Fruit fly (Drosophila melanogaster) whole organism, wandering third instar larva: ENCODE data around the gene CG12498.

Experiments
- Abd-B ChIP-seq: fragments of >200 bp; optimal IDR thresholded peaks from 2 replicates; lab custom pipeline; 2017; ENCODE audit warnings: missing biosample characterization, missing genetic modification characterization
- CG32264 ChIP-seq: fragments of 200-800 bp; sonication (Bioruptor generic); optimal IDR thresholded peaks from 2 replicates; lab custom pipeline; 2016; ENCODE audit warnings: missing biosample characterization, missing genetic modification characterization
- CG9705 ChIP-seq: fragments of 200-800 bp; sonication (Bioruptor generic); optimal IDR thresholded peaks from 2 replicates; lab custom pipeline; 2018; ENCODE audit warnings: missing biosample characterization, mild to moderate bottlenecking, missing genetic modification characterization
- CrebA ChIP-seq: fragments of 200-800 bp; sonication (Bioruptor generic); optimal IDR thresholded peaks from 2 replicates; lab custom pipeline; 2016; ENCODE audit warnings: missing biosample characterization, mild to moderate bottlenecking, missing genetic modification characterization, borderline replicate concordance
- Dfd ChIP-seq: fragments of >200 bp; optimal IDR thresholded peaks from 2 replicates; lab custom pipeline; 2017; ENCODE audit warnings: missing biosample characterization, missing genetic modification characterization
- Dif ChIP-seq: fragments of 200-275, 200-300 bp; sonication (Bioruptor generic); optimal IDR thresholded peaks from 2 replicates; lab custom pipeline; 2018; ENCODE audit warnings: missing biosample characterization, missing genetic modification characterization; ENCODE audit not compliant: partially characterized antibody
- GATAd ChIP-seq: sonication (Bioruptor generic); optimal IDR thresholded peaks from 2 replicates; lab custom pipeline; 2016; ENCODE audit warnings: missing biosample characterization, missing genetic modification characterization
- HLH106 ChIP-seq: fragments of 200-800 bp; optimal IDR thresholded peaks from 3 replicates; lab custom pipeline; 2019; ENCODE audit warnings: missing biosample characterization, mild to moderate bottlenecking, missing genetic modification characterization, moderate library complexity
- Hnf4 ChIP-seq: fragments of 200-800 bp; sonication (Bioruptor generic); optimal IDR thresholded peaks from 2 replicates; lab custom pipeline; 2016; ENCODE audit warnings: missing biosample characterization, mild to moderate bottlenecking, missing genetic modification characterization
- Hr78 ChIP-seq: fragments of >200 bp; optimal IDR thresholded peaks from 2 replicates; lab custom pipeline; 2017; ENCODE audit warnings: missing biosample characterization, missing genetic modification characterization
- Hr83 ChIP-seq: fragments of 200-300 bp; sonication (Bioruptor generic); optimal IDR thresholded peaks from 2 replicates; lab custom pipeline; 2016; ENCODE audit warnings: missing biosample characterization, mild to moderate bottlenecking, missing genetic modification characterization, moderate library complexity; ENCODE audit not compliant: poor library complexity, severe bottlenecking
- Jra ChIP-seq: sonication (Bioruptor generic); optimal IDR thresholded peaks from 2 replicates; lab custom pipeline; 2016; ENCODE audit warnings: missing biosample characterization, missing genetic modification characterization
- Mio ChIP-seq: sonication (Bioruptor generic); optimal IDR thresholded peaks from 2 replicates; lab custom pipeline; 2016; ENCODE audit warnings: missing biosample characterization, missing genetic modification characterization
- Myc ChIP-seq: fragments of >200 bp; optimal IDR thresholded peaks from 2 replicates; lab custom pipeline; 2017
- N ChIP-seq: fragments of >200 bp; optimal IDR thresholded peaks from 2 replicates; lab custom pipeline; 2018; ENCODE audit warnings: missing biosample characterization, missing external identifiers, missing genetic modification characterization
- OdsH ChIP-seq: fragments of 200-800 bp; sonication (Bioruptor generic); optimal IDR thresholded peaks from 2 replicates; lab custom pipeline; 2016; ENCODE audit warnings: missing biosample characterization, mild to moderate bottlenecking, missing genetic modification characterization
- Rel ChIP-seq, 2 experiments: fragments of 200-800 bp; sonication (Bioruptor generic) in 1 of 2; optimal IDR thresholded peaks; 2 replicates in 1 of 2; 3 replicates in 1 of 2; lab custom pipeline; 2016 to 2019; ENCODE audit warnings: mild to moderate bottlenecking in 2 of 2, missing biosample characterization in 2 of 2, missing genetic modification characterization in 2 of 2, moderate library complexity in 1 of 2
- Sp1 ChIP-seq: fragments of 200-800 bp; sonication (Bioruptor generic); optimal IDR thresholded peaks from 3 replicates; lab custom pipeline; 2019; ENCODE audit warnings: missing biosample characterization, mild to moderate bottlenecking, missing genetic modification characterization, moderate library complexity
- Vsx2 ChIP-seq: fragments of 200-300, 225-300 bp; sonication (Bioruptor generic); optimal IDR thresholded peaks from 2 replicates; lab custom pipeline; 2018; ENCODE audit warnings: missing biosample characterization, missing genetic modification characterization; ENCODE audit not compliant: partially characterized antibody
- br ChIP-seq: fragments of 200-800 bp; sonication (Bioruptor generic); optimal IDR thresholded peaks from 2 replicates; lab custom pipeline; 2016; ENCODE audit warnings: missing biosample characterization, missing genetic modification characterization
- brk ChIP-seq: fragments of 200-800 bp; sonication (Bioruptor generic); optimal IDR thresholded peaks from 2 replicates; lab custom pipeline; 2016; ENCODE audit warnings: missing biosample characterization, mild to moderate bottlenecking, missing genetic modification characterization
- dl ChIP-seq, 2 experiments: fragments of 175-275, 200-275 bp in 1 of 2; fragments of 200-275 bp in 1 of 2; sonication (Bioruptor generic); optimal IDR thresholded peaks; lab custom pipeline; 2018; ENCODE audit warnings: mild to moderate bottlenecking in 2 of 2, missing biosample characterization in 2 of 2, missing genetic modification characterization in 2 of 2, moderate library complexity in 2 of 2; ENCODE audit not compliant: partially characterized antibody in 2 of 2, insufficient read depth in 1 of 2
- dmrt93B ChIP-seq: fragments of 200-800 bp; sonication (Bioruptor generic); optimal IDR thresholded peaks from 2 replicates; lab custom pipeline; 2018; ENCODE audit warnings: missing biosample characterization, mild to moderate bottlenecking, missing genetic modification characterization
- dsf ChIP-seq: sonication (Bioruptor generic); optimal IDR thresholded peaks from 2 replicates; lab custom pipeline; 2016; ENCODE audit warnings: missing biosample characterization, missing genetic modification characterization, borderline replicate concordance
- ey ChIP-seq: fragments of 200-800 bp; sonication (Bioruptor generic); optimal IDR thresholded peaks from 2 replicates; lab custom pipeline; 2016; ENCODE audit warnings: missing biosample characterization, missing genetic modification characterization
- foxo ChIP-seq, 2 experiments: fragments of 200-800 bp; sonication (Bioruptor generic); optimal IDR thresholded peaks; 2 replicates in 1 of 2; 3 replicates in 1 of 2; lab custom pipeline; 2016 to 2017; ENCODE audit warnings: missing biosample characterization in 2 of 2, missing genetic modification characterization in 2 of 2
- fru ChIP-seq: fragments of 200-800 bp; sonication (Bioruptor generic); optimal IDR thresholded peaks from 3 replicates; lab custom pipeline; 2016; ENCODE audit warnings: missing biosample characterization, mild to moderate bottlenecking, missing genetic modification characterization
- h ChIP-seq: fragments of 200-800 bp; sonication (Bioruptor generic); optimal IDR thresholded peaks from 3 replicates; lab custom pipeline; 2016; ENCODE audit warnings: missing biosample characterization, mild to moderate bottlenecking, missing genetic modification characterization
- jim ChIP-seq: fragments of 175-275, 200-325 bp; sonication (Bioruptor generic); optimal IDR thresholded peaks from 2 replicates; lab custom pipeline; 2016; ENCODE audit warnings: missing biosample characterization, mild to moderate bottlenecking, missing genetic modification characterization
- lola ChIP-seq: fragments of >200 bp; optimal IDR thresholded peaks from 2 replicates; lab custom pipeline; 2017; ENCODE audit warnings: missing biosample characterization, missing genetic modification characterization
- pan ChIP-seq: fragments of >200 bp; optimal IDR thresholded peaks from 2 replicates; lab custom pipeline; 2017
- psq ChIP-seq: fragments of 200-800 bp; sonication (Bioruptor generic); optimal IDR thresholded peaks from 3 replicates; lab custom pipeline; 2017; ENCODE audit warnings: missing biosample characterization, mild to moderate bottlenecking, missing genetic modification characterization, moderate library complexity
- rgr ChIP-seq: fragments of 200-800 bp; sonication (Bioruptor generic); optimal IDR thresholded peaks from 3 replicates; lab custom pipeline; 2016; ENCODE audit warnings: missing biosample characterization, mild to moderate bottlenecking, missing genetic modification characterization
- sage ChIP-seq: fragments of 200-800 bp; sonication (Bioruptor generic); optimal IDR thresholded peaks from 2 replicates; lab custom pipeline; 2016; ENCODE audit warnings: missing biosample characterization, mild to moderate bottlenecking, missing genetic modification characterization
- sv ChIP-seq: fragments of 200-800 bp; sonication (Bioruptor generic); optimal IDR thresholded peaks from 3 replicates; lab custom pipeline; 2016; ENCODE audit warnings: missing biosample characterization, missing genetic modification characterization
- tai ChIP-seq: sonication (Bioruptor generic); optimal IDR thresholded peaks from 2 replicates; lab custom pipeline; 2016; ENCODE audit warnings: missing biosample characterization, missing genetic modification characterization
- usp ChIP-seq: fragments of >200 bp; optimal IDR thresholded peaks from 2 replicates; lab custom pipeline; 2017; ENCODE audit warnings: missing biosample characterization, missing genetic modification characterization
- woc ChIP-seq: sonication (Bioruptor generic); optimal IDR thresholded peaks from 2 replicates; lab custom pipeline; 2016; ENCODE audit warnings: missing biosample characterization, mild to moderate bottlenecking, missing genetic modification characterization

Gene CG12498

dm6 chrX:2787267-2787666 is 22.4 kb upstream of the CG12498 start:
- peak; percentile 44 for TF ChIP-seq Jra (GFP tag; lab: Kevin White, UChicago)
- peak; percentile 55 for TF ChIP-seq Rel (GFP tag; optimal IDR thresholded peaks at IDR 0.05; lab: Kevin White, UChicago)
- peak; percentile 57 for TF ChIP-seq Rel (tag; optimal IDR thresholded peaks at IDR 0.05; lab: Kevin White, UChicago)
- TF ChIP-seq psq (GFP tag; lab: Kevin White, UChicago) = peak; percentile 84
- TF ChIP-seq HLH106 (tag; lab: Kevin White, UChicago) = peak; percentile 93
- no peak for TF ChIP-seq Dif (GFP tag; lab: Kevin White, UChicago)
- peak; percentile 86 for TF ChIP-seq ey (GFP tag; lab: Kevin White, UChicago)
- TF ChIP-seq dl (GFP tag; optimal IDR thresholded peaks at IDR 0.05; lab: Kevin White, UChicago; ENCODE audit: insufficient read depth in 1 of 2, partially characterized antibody in 2 of 2) = no peak
- TF ChIP-seq Hr83 (GFP tag; lab: Kevin White, UChicago) = no peak
- TF ChIP-seq GATAd (GFP tag; lab: Kevin White, UChicago) = peak; percentile 42
- TF ChIP-seq Sp1 (GFP tag; lab: Kevin White, UChicago) = peak; percentile 89
- peak; percentile 17 for TF ChIP-seq dsf (GFP tag; lab: Kevin White, UChicago)
- peak; percentile 56 for TF ChIP-seq brk (GFP tag; lab: Kevin White, UChicago)
- no peak for TF ChIP-seq Abd-B (GFP tag; lab: Kevin White, UChicago)
- TF ChIP-seq woc (GFP tag; lab: Kevin White, UChicago) = peak; percentile 80
- TF ChIP-seq rgr (GFP tag; lab: Kevin White, UChicago) = peak; percentile 86
- TF ChIP-seq CG9705 = peak; percentile 83
- peak; percentile 64 for TF ChIP-seq Hnf4 (GFP tag; lab: Kevin White, UChicago)
- no peak for TF ChIP-seq Vsx2
- TF ChIP-seq CG32264 (GFP tag; lab: Kevin White, UChicago) = peak; percentile 57
- peak; percentile 68 for TF ChIP-seq sv (GFP tag; lab: Kevin White, UChicago)
- no peak for TF ChIP-seq lola
- no peak for TF ChIP-seq usp (GFP tag; lab: Kevin White, UChicago)
- peak in 1 of 2 experiments; percentile 92 for TF ChIP-seq foxo (GFP tag; optimal IDR thresholded peaks at IDR 0.05; lab: Kevin White, UChicago)
- peak; percentile 81 for TF ChIP-seq dmrt93B (GFP tag; lab: Kevin White, UChicago)
- no peak for TF ChIP-seq Dfd (GFP tag; lab: Kevin White, UChicago)
- TF ChIP-seq fru (GFP tag; lab: Kevin White, UChicago) = peak; percentile 95
- peak; percentile 85 for TF ChIP-seq br
- no peak for TF ChIP-seq Myc (lab: Kevin White, UChicago)
- TF ChIP-seq CrebA (GFP tag; lab: Kevin White, UChicago) = peak; percentile 72
- TF ChIP-seq sage = peak; percentile 74
- TF ChIP-seq OdsH (GFP tag; lab: Kevin White, UChicago) = peak; percentile 82
- no peak for TF ChIP-seq jim (GFP tag; lab: Kevin White, UChicago)
- TF ChIP-seq pan (lab: Kevin White, UChicago) = no peak
- TF ChIP-seq tai = peak; percentile 78
- peak; percentile 88 for TF ChIP-seq h (GFP tag; lab: Kevin White, UChicago)
- no peak for TF ChIP-seq Hr78 (GFP tag; lab: Kevin White, UChicago)
- TF ChIP-seq N (GFP tag; lab: Kevin White, UChicago) = no peak
- TF ChIP-seq Mio (GFP tag; lab: Kevin White, UChicago) = peak; percentile 13

- TF ChIP-seq ey (GFP tag; lab: Kevin White, UChicago) = no peak
- TF ChIP-seq dmrt93B (GFP tag; lab: Kevin White, UChicago) = no peak
- no peak for TF ChIP-seq Sp1 (GFP tag; lab: Kevin White, UChicago)
- TF ChIP-seq sv (GFP tag; lab: Kevin White, UChicago) = no peak
- no peak for TF ChIP-seq Abd-B (GFP tag; lab: Kevin White, UChicago)
- TF ChIP-seq fru (GFP tag; lab: Kevin White, UChicago) = no peak
- TF ChIP-seq HLH106 (tag; lab: Kevin White, UChicago) = no peak
- no peak for TF ChIP-seq h (GFP tag; lab: Kevin White, UChicago)
- TF ChIP-seq dsf (GFP tag; lab: Kevin White, UChicago) = no peak
- TF ChIP-seq br = no peak
- no peak for TF ChIP-seq psq (GFP tag; lab: Kevin White, UChicago)
- no peak for TF ChIP-seq Dfd (GFP tag; lab: Kevin White, UChicago)
- TF ChIP-seq CG9705 = no peak
- TF ChIP-seq Dif (GFP tag; lab: Kevin White, UChicago) = no peak
- TF ChIP-seq foxo (GFP tag; optimal IDR thresholded peaks at IDR 0.05; lab: Kevin White, UChicago) = no peak
- no peak for TF ChIP-seq usp (GFP tag; lab: Kevin White, UChicago)
- TF ChIP-seq N (GFP tag; lab: Kevin White, UChicago) = no peak
- no peak for TF ChIP-seq woc (GFP tag; lab: Kevin White, UChicago)
- no peak for TF ChIP-seq Jra (GFP tag; lab: Kevin White, UChicago)
- TF ChIP-seq, all 38 proteins: peak for 0
Observed at dm6 chrX:2787857-2788256, 21.8 kb upstream of the CG12498 start.
